Fruit fly (Drosophila melanogaster) whole organism, pupa: ENCODE measurements around the gene MED27.

ENCODE experiments used
- CG8301 ChIP-seq: fragments of 200-800 bp; sonication (Bioruptor generic); optimal IDR thresholded peaks from 2 replicates; lab custom pipeline; 2018; ENCODE audit warnings: missing biosample characterization, mild to moderate bottlenecking, missing genetic modification characterization
- Pif1A ChIP-seq: fragments of 200-800 bp; sonication (Bioruptor generic); optimal IDR thresholded peaks from 3 replicates; lab custom pipeline; 2016; ENCODE audit warnings: missing biosample characterization, missing genetic modification characterization

DNA sequence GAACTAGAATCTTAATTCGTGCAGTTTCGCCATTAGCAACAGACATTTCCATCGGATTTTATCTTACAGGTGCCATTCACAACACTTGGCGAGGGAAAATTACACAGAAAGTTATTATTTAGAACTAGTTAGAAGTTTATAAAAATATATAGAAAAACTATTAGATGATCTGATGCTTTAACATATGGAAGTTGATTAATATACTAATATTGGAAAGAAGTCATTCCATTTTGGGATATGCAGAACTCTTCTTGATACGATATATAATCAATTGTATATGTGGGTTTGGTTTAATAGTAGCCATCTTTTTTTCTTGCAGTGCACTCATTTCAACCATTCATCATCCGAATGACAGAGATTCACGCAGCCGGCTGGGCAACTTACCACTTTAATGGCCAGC lies 27.3 kb downstream of the MED27 start:
- TF ChIP-seq CG8301 (tag; lab: Kevin White, UChicago) = peak; percentile 54
- no peak for TF ChIP-seq Pif1A (GFP tag; lab: Kevin White, UChicago)
